Worm (Caenorhabditis elegans) whole organism, young adult: Measurements from ENCODE around the gene nhr-173.

ENCODE experiments used
- C06A6.2 ChIP-seq: fragments of 200-800 bp; sonication (Bioruptor generic); conservative IDR thresholded peaks from 2 replicates; pipeline ENCODE4 v1.3.6; 2022; ENCODE audit warnings: missing genetic modification characterization, missing compliant biosample characterization
- C17E4.6 ChIP-seq: fragments of 200-800 bp; sonication (Bioruptor generic); IDR thresholded peaks from 2 replicates; pipeline ENCODE4 v1.3.6; 2022; ENCODE audit warnings: missing genetic modification reagents, missing genetic modification characterization, missing compliant biosample characterization
- D2030.7 ChIP-seq: fragments of 200-800 bp; sonication (Bioruptor generic); IDR thresholded peaks from 2 replicates; pipeline ENCODE4 v1.3.6; 2022; ENCODE audit warnings: missing genetic modification reagents, missing genetic modification characterization, missing compliant biosample characterization
- F33H1.4 ChIP-seq: fragments of 200-800 bp; sonication (Bioruptor generic); IDR thresholded peaks from 2 replicates; pipeline ENCODE4 v1.3.6; 2022; ENCODE audit warnings: missing genetic modification reagents, missing genetic modification characterization, missing compliant biosample characterization
- F49E8.2 ChIP-seq: sonication (generic microtip); optimal IDR thresholded peaks from 3 replicates; lab custom pipeline; 2017; ENCODE audit warnings: missing genetic modification characterization, mild to moderate bottlenecking, missing compliant biosample characterization, antibody characterized with exemption, moderate library complexity; ENCODE audit not compliant: insufficient read depth
- F52B5.7 ChIP-seq: sonication (generic microtip); optimal IDR thresholded peaks from 2 replicates; lab custom pipeline; 2016; ENCODE audit warnings: mild to moderate bottlenecking, missing genetic modification characterization, missing compliant biosample characterization
- Y53F4B.3 ChIP-seq: fragments of 200-800 bp; sonication (Bioruptor generic); IDR thresholded peaks from 2 replicates; pipeline ENCODE4 v1.3.6; 2022; ENCODE audit warnings: missing genetic modification reagents, missing genetic modification characterization, missing compliant biosample characterization
- Y56A3A.18 ChIP-seq: fragments of 200-800 bp; sonication (Bioruptor generic); IDR thresholded peaks from 2 replicates; pipeline ENCODE4 v1.3.6; 2022; ENCODE audit warnings: missing genetic modification reagents, missing genetic modification characterization, missing compliant biosample characterization
- ama-1 ChIP-seq, 3 experiments: fragments of 150-350 bp in 1 of 3; sonication (generic microtip) in 2 of 3; optimal IDR thresholded peaks; 2 replicates each; lab custom pipeline; 2014 to 2018; ENCODE audit warnings: missing biosample characterization in 2 of 3, missing genetic modification characterization in 2 of 3, missing genetic modification reagents in 2 of 3
- athp-1 ChIP-seq: sonication (generic microtip); optimal IDR thresholded peaks from 2 replicates; lab custom pipeline; 2017; ENCODE audit warnings: mild to moderate bottlenecking, missing genetic modification characterization, missing compliant biosample characterization
- attf-6 ChIP-seq: fragments of 200-800 bp; sonication (Bioruptor generic); IDR thresholded peaks from 2 replicates; pipeline ENCODE4 v1.3.6; 2022; ENCODE audit warnings: missing genetic modification reagents, missing genetic modification characterization, missing compliant biosample characterization
- bed-2 ChIP-seq: fragments of 200-800 bp; sonication (Bioruptor generic); IDR thresholded peaks from 2 replicates; pipeline ENCODE4 v1.3.6; 2022; ENCODE audit warnings: missing genetic modification reagents, missing genetic modification characterization, missing compliant biosample characterization
- cebp-1 ChIP-seq, 2 experiments: fragments of 200-800 bp in 1 of 2; sonication (Bioruptor generic) in 1 of 2; sonication (generic microtip) in 1 of 2; IDR thresholded peaks in 1 of 2; optimal IDR thresholded peaks in 1 of 2; 2 replicates each; pipeline versions ENCODE4 v1.3.6 to Lab custom; 2017 to 2022; ENCODE audit warnings: missing compliant biosample characterization in 2 of 2, missing genetic modification characterization in 2 of 2, mild to moderate bottlenecking in 1 of 2, missing genetic modification reagents in 1 of 2, moderate library complexity in 1 of 2
- ceh-40 ChIP-seq: fragments of 200-800 bp; sonication (Bioruptor generic); IDR thresholded peaks from 2 replicates; pipeline ENCODE4 v1.3.6; 2022; ENCODE audit warnings: missing genetic modification characterization, missing compliant biosample characterization
- chd-7 ChIP-seq: sonication (generic microtip); optimal IDR thresholded peaks from 2 replicates; lab custom pipeline; 2016; ENCODE audit warnings: mild to moderate bottlenecking, missing genetic modification characterization, moderate library complexity, missing compliant biosample characterization
- dox-1 ChIP-seq: fragments of 200-800 bp; sonication (Bioruptor generic); IDR thresholded peaks from 2 replicates; pipeline ENCODE4 v1.3.6; 2022; ENCODE audit warnings: missing genetic modification reagents, missing genetic modification characterization, missing compliant biosample characterization
- efl-1 ChIP-seq: fragments of 150-350 bp; optimal IDR thresholded peaks from 2 replicates; lab custom pipeline; 2014; ENCODE audit warnings: missing biosample characterization, missing genetic modification reagents, missing genetic modification characterization
- egl-18 ChIP-seq: fragments of 200-800 bp; sonication (Bioruptor generic); IDR thresholded peaks from 2 replicates; pipeline ENCODE4 v1.3.6; 2022; ENCODE audit warnings: missing genetic modification reagents, missing genetic modification characterization, missing compliant biosample characterization
- egrh-3 ChIP-seq: fragments of 200-800 bp; sonication (Bioruptor generic); IDR thresholded peaks from 2 replicates; pipeline ENCODE4 v1.3.6; 2022; ENCODE audit warnings: missing genetic modification reagents, missing genetic modification characterization, missing compliant biosample characterization
- fkh-3 ChIP-seq: sonication (generic microtip); optimal IDR thresholded peaks from 2 replicates; lab custom pipeline; 2016; ENCODE audit warnings: mild to moderate bottlenecking, missing genetic modification characterization, missing compliant biosample characterization
- hlh-26 ChIP-seq: fragments of 200-800 bp; sonication (Bioruptor generic); conservative IDR thresholded peaks from 2 replicates; pipeline ENCODE4 v1.3.6; 2022; ENCODE audit warnings: missing genetic modification reagents, missing genetic modification characterization, missing compliant biosample characterization
- lin-26 ChIP-seq: fragments of 200-800 bp; sonication (Bioruptor generic); IDR thresholded peaks from 2 replicates; pipeline ENCODE4 v1.3.6; 2022; ENCODE audit warnings: missing genetic modification reagents, missing genetic modification characterization, missing compliant biosample characterization
- lir-1 ChIP-seq: fragments of 200-800 bp; sonication (Bioruptor generic); conservative IDR thresholded peaks from 2 replicates; pipeline ENCODE4 v1.3.6; 2022; ENCODE audit warnings: missing genetic modification reagents, missing genetic modification characterization, missing compliant biosample characterization
- madf-10 ChIP-seq: sonication (generic microtip); optimal IDR thresholded peaks from 2 replicates; lab custom pipeline; 2016; ENCODE audit warnings: mild to moderate bottlenecking, missing genetic modification characterization, missing compliant biosample characterization
- madf-3 ChIP-seq: fragments of 200-800 bp; sonication (Bioruptor generic); IDR thresholded peaks from 2 replicates; pipeline ENCODE4 v1.3.6; 2022; ENCODE audit warnings: missing genetic modification reagents, missing genetic modification characterization, missing compliant biosample characterization
- mel-28 ChIP-seq: sonication (generic microtip); optimal IDR thresholded peaks from 2 replicates; lab custom pipeline; 2016; ENCODE audit warnings: borderline replicate concordance, mild to moderate bottlenecking, missing genetic modification characterization, missing compliant biosample characterization
- nhr-80 ChIP-seq: sonication (generic microtip); optimal IDR thresholded peaks from 2 replicates; lab custom pipeline; 2016; ENCODE audit warnings: missing genetic modification characterization, missing compliant biosample characterization
- pbrm-1 ChIP-seq: fragments of 200-800 bp; sonication (Bioruptor generic); IDR thresholded peaks from 2 replicates; pipeline ENCODE4 v1.3.6; 2022; ENCODE audit warnings: missing genetic modification reagents, missing genetic modification characterization, missing compliant biosample characterization
- tbp1 ChIP-seq: fragments of 200-800 bp; sonication (Bioruptor generic); optimal IDR thresholded peaks from 2 replicates; lab custom pipeline; 2018; ENCODE audit warnings: mild to moderate bottlenecking, missing genetic modification characterization, missing compliant biosample characterization
- tbx-9 ChIP-seq: sonication (generic microtip); optimal IDR thresholded peaks from 2 replicates; lab custom pipeline; 2016; ENCODE audit warnings: borderline replicate concordance, missing genetic modification characterization, inconsistent platforms, missing compliant biosample characterization
- tlf-1 ChIP-seq: fragments of 200-800 bp; sonication (Bioruptor generic); optimal IDR thresholded peaks from 2 replicates; lab custom pipeline; 2018; ENCODE audit warnings: mild to moderate bottlenecking, missing genetic modification characterization, missing compliant biosample characterization
- unc-62 ChIP-seq: fragments of 150-350 bp; optimal IDR thresholded peaks from 2 replicates; lab custom pipeline; 2014; ENCODE audit warnings: missing biosample characterization, missing genetic modification reagents, missing genetic modification characterization

nhr-173 gene

ce11 chrX:6646387-6647061 is 8.8 kb upstream of the nhr-173 start:
- TF ChIP-seq cebp-1 (GFP tag; IDR thresholded peaks at IDR 0.05; lab: Robert Waterston, UW) (no peak), cebp-1 (tag; optimal IDR thresholded peaks at IDR 0.05; lab: Kevin White, UChicago) (peak; percentile 56), hlh-26 (GFP tag; lab: Robert Waterston, UW) (no peak), nhr-80 (tag; lab: Kevin White, UChicago) (peak; percentile 56)

ce11 chrX:6649573-6649972 is 5.8 kb upstream of the nhr-173 start:
- TF ChIP-seq C06A6.2 (GFP tag; lab: Robert Waterston, UW) (no peak), ama-1 (optimal IDR thresholded peaks at IDR 0.05; lab: Kevin White, UChicago) (no peak), ama-1 (GFP tag; optimal IDR thresholded peaks at IDR 0.05; lab: Kevin White, UChicago) (no peak), Y53F4B.3 (no peak), Y56A3A.18 (GFP tag; lab: Robert Waterston, UW) (no peak), madf-10 (no peak), unc-62 (GFP tag; lab: Kevin White, UChicago) (no peak), F52B5.7 (tag; lab: Kevin White, UChicago) (no peak), cebp-1 (GFP tag; IDR thresholded peaks at IDR 0.05; lab: Robert Waterston, UW) (no peak), cebp-1 (tag; optimal IDR thresholded peaks at IDR 0.05; lab: Kevin White, UChicago) (peak; percentile 48)
- TF ChIP-seq, all 124 proteins: peak for 1

ce11 chrX:6653173-6653572 is 2.2 kb upstream of the nhr-173 start:
- no peak for TF ChIP-seq D2030.7 (GFP tag; lab: Robert Waterston, UW)
- TF ChIP-seq tlf-1 (GFP tag; lab: Kevin White, UChicago) = no peak
- no peak for TF ChIP-seq cebp-1 (GFP tag; IDR thresholded peaks at IDR 0.05; lab: Robert Waterston, UW)
- peak; percentile 12 for TF ChIP-seq cebp-1 (tag; optimal IDR thresholded peaks at IDR 0.05; lab: Kevin White, UChicago)
- TF ChIP-seq nhr-80 (tag; lab: Kevin White, UChicago) = peak; percentile 92
- 0 out of 2 replicates have a peak, but pooled peaks have one; percentile 63 for TF ChIP-seq dox-1 (GFP tag; lab: Robert Waterston, UW)

- TF ChIP-seq nhr-80 (tag; lab: Kevin White, UChicago) = peak; percentile 50
- TF ChIP-seq F33H1.4 (GFP tag; lab: Robert Waterston, UW) = no peak
These were observed 1.2 kb upstream of the nhr-173 start for ce11 chrX:6654139-6654538.

ce11 chrX:6656251-6656650 is 923 bp downstream of the nhr-173 start:
- TF ChIP-seq hlh-26 (GFP tag; lab: Robert Waterston, UW) (no peak), D2030.7 (GFP tag; lab: Robert Waterston, UW) (no peak), tbp1 (GFP tag; lab: Kevin White, UChicago) (no peak), ceh-40 (GFP tag; lab: Robert Waterston, UW) (no peak), mel-28 (no peak), fkh-3 (tag; lab: Kevin White, UChicago) (no peak), bed-2 (no peak), madf-3 (GFP tag; lab: Robert Waterston, UW) (no peak), chd-7 (tag; lab: Kevin White, UChicago) (no peak), pbrm-1 (GFP tag; lab: Robert Waterston, UW) (no peak), attf-6 (GFP tag; lab: Robert Waterston, UW) (no peak), F49E8.2 (tag; lab: Kevin White, UChicago) (no peak), lir-1 (GFP tag; lab: Robert Waterston, UW) (no peak), efl-1 (GFP tag; lab: Kevin White, UChicago) (no peak), athp-1 (tag; lab: Kevin White, UChicago) (no peak), C17E4.6 (GFP tag; lab: Robert Waterston, UW) (no peak), tbx-9 (tag; lab: Kevin White, UChicago) (no peak), egl-18 (GFP tag; lab: Robert Waterston, UW) (no peak), lin-26 (GFP tag; lab: Robert Waterston, UW) (no peak), egrh-3 (no peak)
